Fruit fly (Drosophila melanogaster): ENCODE data around the gene Rpt2.

Gene Rpt2

DNA sequence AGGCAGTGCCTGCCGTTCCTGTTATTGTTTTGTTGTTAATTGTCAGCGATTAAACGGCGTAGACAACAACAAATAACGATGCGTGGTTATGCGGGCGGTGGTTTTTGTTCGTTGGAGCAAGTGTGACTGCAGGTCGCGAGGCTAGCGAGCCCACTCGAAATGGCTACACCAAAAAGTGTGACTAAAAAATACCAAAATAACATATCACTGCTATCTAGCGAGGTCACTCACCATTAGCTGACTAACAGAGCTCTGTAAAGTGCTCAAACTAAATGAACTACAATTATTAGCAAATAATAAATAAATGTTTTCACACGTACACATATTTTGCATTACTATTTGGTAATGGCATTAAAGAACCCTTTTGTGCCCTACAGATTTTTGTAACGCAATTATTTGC is 41.4 kb downstream of the Rpt2 start, which contains the start of gene Pli:
Pli (minus strand) TSS at position 131 of the 400 bp plus-strand sequence.
- no peak for TF ChIP-seq net (GFP tag; optimal IDR thresholded peaks at IDR 0.05)
- peak; percentile 57 for TF ChIP-seq CG6854 (GFP tag; optimal IDR thresholded peaks at IDR 0.05)
- no peak for TF ChIP-seq acj6 (GFP tag; optimal IDR thresholded peaks at IDR 0.05)
- TF ChIP-seq eg (GFP tag; IDR thresholded peaks at IDR 0.05) = no peak
- no peak for TF ChIP-seq CG10669 (GFP tag; optimal IDR thresholded peaks at IDR 0.05)
- TF ChIP-seq esn (GFP tag; optimal IDR thresholded peaks at IDR 0.05) = peak; percentile 15
- TF ChIP-seq dsx (GFP tag; optimal IDR thresholded peaks at IDR 0.05; ENCODE audit: poor library complexity, severe bottlenecking) = peak; percentile 56
- TF ChIP-seq CG11902 (GFP tag; optimal IDR thresholded peaks at IDR 0.05) = no peak
- TF ChIP-seq OdsH (GFP tag; optimal IDR thresholded peaks at IDR 0.05) = no peak
- TF ChIP-seq Ets21C (GFP tag; optimal IDR thresholded peaks at IDR 0.05) = no peak
- TF ChIP-seq CG7368 (GFP tag; optimal IDR thresholded peaks at IDR 0.05) = no peak
- TF ChIP-seq fd85E (GFP tag; optimal IDR thresholded peaks at IDR 0.05) = peak; percentile 41
- TF ChIP-seq CG8632 (GFP tag; optimal IDR thresholded peaks at IDR 0.05) = no peak
- no peak for TF ChIP-seq CG34406 (GFP tag; optimal IDR thresholded peaks at IDR 0.05)
- TF ChIP-seq CG11762 (GFP tag; optimal IDR thresholded peaks at IDR 0.05; ENCODE audit: insufficient read depth) = no peak
- no peak for TF ChIP-seq CG1621 (tag; optimal IDR thresholded peaks at IDR 0.05)
- peak; percentile 78 for TF ChIP-seq fkh (GFP tag; optimal IDR thresholded peaks at IDR 0.05)
- TF ChIP-seq svp (GFP tag) = peak; percentile 76
- TF ChIP-seq Sox15 (GFP tag; optimal IDR thresholded peaks at IDR 0.05) = no peak
- TF ChIP-seq CG6163 (GFP tag; IDR thresholded peaks at IDR 0.05) = no peak
- TF ChIP-seq CG3919 (GFP tag; optimal IDR thresholded peaks at IDR 0.05) = peak; percentile 17
- no peak for TF ChIP-seq Eip93F (GFP tag; optimal IDR thresholded peaks at IDR 0.05)
- no peak for TF ChIP-seq CG4318 (GFP tag; optimal IDR thresholded peaks at IDR 0.05)
- no peak for TF ChIP-seq CG6792 (GFP tag; optimal IDR thresholded peaks at IDR 0.05)
- no peak for TF ChIP-seq Lpt (GFP tag; optimal IDR thresholded peaks at IDR 0.05)
- TF ChIP-seq lz (GFP tag; optimal IDR thresholded peaks at IDR 0.05) = no peak
- no peak for TF ChIP-seq CG8319 (GFP tag; optimal IDR thresholded peaks at IDR 0.05)
- no peak for TF ChIP-seq Gug (GFP tag; IDR thresholded peaks at IDR 0.05)
- TF ChIP-seq Smox (GFP tag; optimal IDR thresholded peaks at IDR 0.05) = no peak
- TF ChIP-seq pdm3 (GFP tag; optimal IDR thresholded peaks at IDR 0.05) = no peak
- no peak for TF ChIP-seq CG16779 (tag; optimal IDR thresholded peaks at IDR 0.05)
- TF ChIP-seq Ets96B (tag; optimal IDR thresholded peaks at IDR 0.05) = no peak
- TF ChIP-seq Hr38 (GFP tag; optimal IDR thresholded peaks at IDR 0.05) = no peak
- no peak for TF ChIP-seq Met (GFP tag; optimal IDR thresholded peaks at IDR 0.05)
- TF ChIP-seq CG6808 (GFP tag; optimal IDR thresholded peaks at IDR 0.05) = peak; percentile 4
- peak; percentile 1 for TF ChIP-seq Eip75B (GFP tag; optimal IDR thresholded peaks at IDR 0.05)
- no peak for TF ChIP-seq topi (GFP tag; optimal IDR thresholded peaks at IDR 0.05)
- peak; percentile 54 for TF ChIP-seq Eip78C (GFP tag)
- TF ChIP-seq CG8119 (GFP tag; IDR thresholded peaks at IDR 0.05) = no peak
- no peak for TF ChIP-seq Sox102F (GFP tag; optimal IDR thresholded peaks at IDR 0.05)
- no peak for TF ChIP-seq spab (GFP tag; optimal IDR thresholded peaks at IDR 0.05)
- no peak for TF ChIP-seq CG11294 (GFP tag; IDR thresholded peaks at IDR 0.05)
- no peak for TF ChIP-seq achi (GFP tag; optimal IDR thresholded peaks at IDR 0.05)
- no peak for TF ChIP-seq dac (GFP tag; optimal IDR thresholded peaks at IDR 0.05)
- TF ChIP-seq CG9139 (GFP tag; optimal IDR thresholded peaks at IDR 0.05) = peak; percentile 37
- TF ChIP-seq Hr4 (GFP tag; optimal IDR thresholded peaks at IDR 0.05) = no peak
- TF ChIP-seq ss (GFP tag; optimal IDR thresholded peaks at IDR 0.05) = peak in 1 of 2 experiments; percentile 1
- TF ChIP-seq salr (GFP tag; optimal IDR thresholded peaks at IDR 0.05) = no peak
- TF ChIP-seq CG3032 (tag; optimal IDR thresholded peaks at IDR 0.05) = peak; percentile 13
- no peak for TF ChIP-seq CG6276 (GFP tag; optimal IDR thresholded peaks at IDR 0.05)
- peak; percentile 8 for TF ChIP-seq vri (GFP tag; optimal IDR thresholded peaks at IDR 0.05)
- TF ChIP-seq CG10631 (GFP tag; optimal IDR thresholded peaks at IDR 0.05) = no peak
- TF ChIP-seq Hr39 (GFP tag; optimal IDR thresholded peaks at IDR 0.05) = no peak
